Fruit fly (Drosophila melanogaster): ENCODE results near the gene CG6171.

The CG6171 gene

dm6 chr3R:15339111-15339510, 24.5 kb downstream of the CG6171 start:
- TF ChIP-seq esn (GFP tag; optimal IDR thresholded peaks at IDR 0.05) (no peak), topi (GFP tag; optimal IDR thresholded peaks at IDR 0.05) (no peak), CG10631 (GFP tag; optimal IDR thresholded peaks at IDR 0.05) (no peak), Eip75B (GFP tag; optimal IDR thresholded peaks at IDR 0.05) (no peak), fd59A (GFP tag; optimal IDR thresholded peaks at IDR 0.05) (no peak), Hr39 (GFP tag; optimal IDR thresholded peaks at IDR 0.05) (no peak), Sox14 (GFP tag; optimal IDR thresholded peaks at IDR 0.05) (no peak), ss (GFP tag; optimal IDR thresholded peaks at IDR 0.05) (no peak), Sox15 (GFP tag; optimal IDR thresholded peaks at IDR 0.05) (no peak)

- TF ChIP-seq pdm3 (GFP tag; optimal IDR thresholded peaks at IDR 0.05) = no peak
- no peak for TF ChIP-seq vri (GFP tag; optimal IDR thresholded peaks at IDR 0.05)
- no peak for TF ChIP-seq Sox14 (GFP tag; optimal IDR thresholded peaks at IDR 0.05)
- peak; percentile 95 for TF ChIP-seq CG1621 (tag; optimal IDR thresholded peaks at IDR 0.05)
- TF ChIP-seq CG6163 (GFP tag; IDR thresholded peaks at IDR 0.05) = 0 out of 3 replicates have a peak, but pooled peaks have one; percentile 18
- TF ChIP-seq CG3032 (tag; optimal IDR thresholded peaks at IDR 0.05) = peak; percentile 27
- TF ChIP-seq CG10631 (GFP tag; optimal IDR thresholded peaks at IDR 0.05) = no peak
- TF ChIP-seq esn (GFP tag; optimal IDR thresholded peaks at IDR 0.05) = peak; percentile 11
- peak; percentile 13 for TF ChIP-seq CG31627 (GFP tag; optimal IDR thresholded peaks at IDR 0.05)
- TF ChIP-seq CG6808 (GFP tag; optimal IDR thresholded peaks at IDR 0.05) = no peak
- TF ChIP-seq CG6854 (GFP tag; optimal IDR thresholded peaks at IDR 0.05) = peak; percentile 21
- TF ChIP-seq spab (GFP tag; optimal IDR thresholded peaks at IDR 0.05) = no peak
Measured at dm6 chr3R:15332994-15333393, 30.7 kb downstream of the CG6171 start, which contains the start of the genes Fkbp39 and Cyfip. Fkbp39 (minus strand) TSS chr3R:15333133. Cyfip (plus strand) TSS chr3R:15333266.

DNA sequence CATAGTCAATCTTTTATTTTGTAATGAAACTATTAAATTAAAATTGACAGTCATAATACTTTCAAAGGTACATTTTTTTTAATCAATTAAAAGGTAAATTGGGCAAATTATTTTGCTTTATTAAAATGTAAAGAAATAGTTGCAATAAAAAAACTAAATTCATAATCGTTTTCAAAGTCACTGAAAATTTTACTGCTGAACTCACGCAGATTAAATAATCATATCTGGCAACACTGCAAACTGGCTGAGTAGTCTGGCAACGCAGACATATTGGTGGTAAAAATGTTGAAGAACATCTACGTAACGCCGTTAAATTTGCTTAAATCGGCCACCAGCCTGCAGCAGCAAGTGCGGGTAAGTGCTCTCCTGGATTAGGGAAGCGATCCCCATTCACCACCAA, 33.2 kb downstream of the CG6171 start, which contains the start of gene mRpL9:
TSS of gene mRpL9 (plus strand) at position 267 of the 400 bp plus-strand sequence.
- peak; percentile 33 for TF ChIP-seq cyc (GFP tag; optimal IDR thresholded peaks at IDR 0.05)
- no peak for TF ChIP-seq CG34406 (GFP tag; optimal IDR thresholded peaks at IDR 0.05)
- TF ChIP-seq CG31627 (GFP tag; optimal IDR thresholded peaks at IDR 0.05) = peak; percentile 26
- TF ChIP-seq CG7368 (GFP tag; optimal IDR thresholded peaks at IDR 0.05) = no peak
- peak; percentile 40 for TF ChIP-seq esn (GFP tag; optimal IDR thresholded peaks at IDR 0.05)
- no peak for TF ChIP-seq Hr39 (GFP tag; optimal IDR thresholded peaks at IDR 0.05)
- TF ChIP-seq CG6163 (GFP tag; IDR thresholded peaks at IDR 0.05) = no peak
- TF ChIP-seq ss (GFP tag; optimal IDR thresholded peaks at IDR 0.05) = no peak
- TF ChIP-seq CG3032 (tag; optimal IDR thresholded peaks at IDR 0.05) = peak; percentile 31

DNA sequence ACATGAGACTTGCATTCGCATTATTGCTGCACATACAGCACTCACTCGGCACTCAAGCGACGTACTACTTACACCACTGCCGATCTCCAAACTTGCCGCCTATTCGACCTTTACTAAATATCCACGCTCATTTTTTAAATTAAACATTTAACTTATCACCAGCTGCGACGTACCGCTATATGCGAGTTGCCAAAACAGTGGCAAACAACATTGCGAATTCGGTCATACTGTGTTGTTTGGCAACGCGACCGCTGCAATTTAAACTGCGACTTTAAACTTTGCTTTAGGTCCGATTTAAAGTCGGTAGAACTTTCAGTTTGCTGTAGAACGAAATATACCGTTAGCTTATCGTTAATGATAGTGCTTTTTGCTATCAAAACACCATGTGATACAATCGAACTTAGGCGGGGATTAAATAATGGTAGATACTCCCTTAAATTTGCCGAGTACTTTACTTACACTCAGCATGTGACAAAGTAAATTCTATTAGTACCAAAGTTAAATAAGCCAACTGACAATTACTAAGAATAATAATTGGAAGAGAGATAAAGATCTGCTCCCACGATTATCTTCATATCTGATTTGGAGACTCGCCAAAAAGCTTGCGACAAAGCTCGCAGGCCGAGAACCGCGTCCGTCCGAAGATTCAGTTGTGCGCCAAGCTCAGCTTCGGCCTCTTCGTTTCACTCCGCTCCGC, 35.4 kb downstream of the CG6171 start, which contains the start of the genes CG6236 and ea:
TSS of gene CG6236 (minus strand) at position 187 of the 697 bp plus-strand sequence.
TSS of gene ea (plus strand) at position 647 of the 697 bp plus-strand sequence.
- TF ChIP-seq Sox14 (GFP tag; optimal IDR thresholded peaks at IDR 0.05) = no peak
- TF ChIP-seq CG4318 (GFP tag; optimal IDR thresholded peaks at IDR 0.05) = no peak

DNA sequence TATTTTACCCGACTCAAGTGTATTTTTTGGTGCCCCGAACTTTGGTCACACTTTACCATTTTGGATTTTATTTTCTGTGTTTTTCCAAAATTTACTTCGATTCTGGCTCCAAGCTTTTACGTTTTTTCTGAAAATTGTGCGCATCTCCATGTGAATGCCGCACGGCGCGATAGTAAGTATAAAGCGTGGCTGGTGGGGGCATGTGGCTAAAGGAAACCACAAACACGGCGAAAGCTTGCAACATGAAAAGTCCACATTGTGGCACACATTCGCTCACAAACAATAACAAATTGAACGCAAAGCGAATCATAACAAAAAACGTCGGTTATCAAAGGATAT, 42.9 kb downstream of the CG6171 start, which contains the start of gene ear:
TSS of gene ear (plus strand) at position 10 of the 339 bp plus-strand sequence.
- TF ChIP-seq lz (GFP tag; optimal IDR thresholded peaks at IDR 0.05) = no peak
- TF ChIP-seq dsx (GFP tag; optimal IDR thresholded peaks at IDR 0.05; ENCODE audit: poor library complexity, severe bottlenecking) = peak; percentile 3
- no peak for TF ChIP-seq CG6276 (GFP tag; optimal IDR thresholded peaks at IDR 0.05)
- no peak for TF ChIP-seq CG6854 (GFP tag; optimal IDR thresholded peaks at IDR 0.05)
- no peak for TF ChIP-seq fd59A (GFP tag; optimal IDR thresholded peaks at IDR 0.05)

DNA sequence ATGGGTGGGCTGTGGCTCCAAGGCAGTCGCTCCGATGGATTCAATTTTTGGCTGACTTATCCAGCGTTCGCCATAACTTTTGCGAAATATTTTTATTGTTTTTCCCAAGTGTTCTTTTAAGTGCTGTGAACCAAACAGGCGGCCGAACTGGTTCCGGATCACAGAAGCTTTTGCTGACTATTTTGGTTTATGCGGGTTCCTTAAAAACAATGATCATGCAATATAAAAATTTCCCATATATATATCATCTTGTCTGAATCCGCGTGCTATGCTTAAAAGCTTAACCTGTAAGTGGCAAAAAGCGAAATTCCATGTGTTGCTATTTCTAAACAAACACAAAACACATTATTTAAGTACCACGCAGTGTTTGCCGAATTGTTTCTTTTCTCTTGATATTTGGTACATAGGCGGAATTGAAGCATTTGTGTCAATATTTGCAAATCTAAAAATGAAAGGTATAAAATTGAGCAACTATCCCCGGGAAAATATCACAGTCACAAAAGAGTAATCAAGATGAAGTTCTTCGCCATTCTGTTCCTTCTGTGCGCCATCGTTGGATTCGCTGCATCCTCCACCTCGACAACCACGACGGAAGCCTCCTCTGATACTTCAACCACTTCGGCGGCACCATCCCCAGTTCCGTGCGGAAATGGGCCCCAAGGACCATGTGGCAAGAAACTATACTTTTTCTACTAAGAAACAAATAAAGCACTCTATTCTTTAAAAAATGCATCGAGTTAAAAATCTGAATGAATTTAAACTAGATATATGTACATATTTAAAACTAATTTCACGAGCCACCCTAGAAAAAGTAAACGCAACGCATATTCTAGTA, 43.5 kb downstream of the CG6171 start, which contains the start of the genes CG6276 and CG44040:
TSS of gene CG6276 (minus strand) at position 158 of the 835 bp plus-strand sequence.
TSS of gene CG44040 (plus strand) at position 467 of the 835 bp plus-strand sequence.
- TF ChIP-seq CG11294 (GFP tag; IDR thresholded peaks at IDR 0.05) (peak; percentile 10; the same call in 1 of the 2 replicates), acj6 (GFP tag; optimal IDR thresholded peaks at IDR 0.05) (peak; percentile 56), net (GFP tag; optimal IDR thresholded peaks at IDR 0.05) (no peak), Ets96B (tag; optimal IDR thresholded peaks at IDR 0.05) (peak; percentile 34), esn (GFP tag; optimal IDR thresholded peaks at IDR 0.05) (peak; percentile 76), CG8319 (GFP tag; optimal IDR thresholded peaks at IDR 0.05) (no peak), Eip78C (GFP tag) (peak; percentile 89), CG11902 (GFP tag; optimal IDR thresholded peaks at IDR 0.05) (peak; percentile 16), CG9139 (GFP tag; optimal IDR thresholded peaks at IDR 0.05) (no peak), CG6792 (GFP tag; optimal IDR thresholded peaks at IDR 0.05) (peak; percentile 46), lz (GFP tag; optimal IDR thresholded peaks at IDR 0.05) (peak; percentile 68), spab (GFP tag; optimal IDR thresholded peaks at IDR 0.05) (no peak), ss (GFP tag; optimal IDR thresholded peaks at IDR 0.05) (peak in 1 of 2 experiments; percentile 42), CG10631 (GFP tag; optimal IDR thresholded peaks at IDR 0.05) (peak; percentile 58), CG3032 (tag; optimal IDR thresholded peaks at IDR 0.05) (peak; percentile 55), eg (GFP tag; IDR thresholded peaks at IDR 0.05) (peak; percentile 54), CG31627 (GFP tag; optimal IDR thresholded peaks at IDR 0.05) (peak; percentile 57), CG15336 (GFP tag; IDR thresholded peaks at IDR 0.05) (0 out of 2 replicates have a peak, but pooled peaks have one; percentile 24)
